Worm (Caenorhabditis elegans) whole organism, L3 larva: ENCODE measurements around the gene C54F6.18.

Experiments
- elt-1 ChIP-seq: fragments of 150-350 bp; optimal IDR thresholded peaks from 2 replicates; lab custom pipeline; 2014; ENCODE audit warnings: missing biosample characterization, missing genetic modification characterization
- lin-15B ChIP-seq: fragments of 150-350 bp; optimal IDR thresholded peaks from 2 replicates; lab custom pipeline; 2014; ENCODE audit warnings: missing biosample characterization, missing genetic modification characterization
- nhr-12 ChIP-seq: fragments of 150-350 bp; optimal IDR thresholded peaks from 2 replicates; lab custom pipeline; 2014; ENCODE audit warnings: missing biosample characterization, missing genetic modification characterization
- nhr-28 ChIP-seq: fragments of 150-350 bp; optimal IDR thresholded peaks from 2 replicates; lab custom pipeline; 2014; ENCODE audit warnings: missing biosample characterization, missing genetic modification characterization
- nhr-77 ChIP-seq: fragments of 150-350 bp; optimal IDR thresholded peaks from 2 replicates; lab custom pipeline; 2014; ENCODE audit warnings: missing biosample characterization, missing genetic modification characterization
- snpc-4 ChIP-seq: fragments of 150-350 bp; optimal IDR thresholded peaks from 2 replicates; lab custom pipeline; 2014; ENCODE audit warnings: missing biosample characterization, missing genetic modification characterization

DNA sequence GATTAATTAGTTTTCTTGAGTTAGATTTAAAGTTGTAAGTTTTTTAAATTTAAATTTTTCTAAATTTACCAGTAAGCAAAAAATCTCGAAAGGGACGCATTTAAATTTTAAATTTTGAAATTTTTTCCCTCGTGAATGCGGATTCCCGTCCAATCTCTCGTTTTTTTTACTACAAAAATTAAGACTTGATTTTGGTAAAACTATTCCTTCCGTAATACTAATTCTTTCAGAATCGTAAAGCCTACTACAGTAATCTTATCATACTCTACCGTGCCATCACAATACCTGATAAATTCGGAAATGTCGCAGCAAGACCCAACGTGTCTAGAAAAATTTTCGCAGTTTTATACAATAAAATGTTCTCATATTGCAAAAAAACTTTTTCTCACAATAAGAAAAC lies 19.4 kb downstream of the C54F6.18 start, which contains the start of the genes C54F6.19 and nhx-3:
- TF ChIP-seq snpc-4 (tag; lab: Kevin White, UChicago) (no peak), nhr-12 (tag; lab: Kevin White, UChicago) (no peak), lin-15B (no peak), nhr-77 (tag; lab: Kevin White, UChicago) (no peak), elt-1 (tag; lab: Kevin White, UChicago) (no peak), nhr-28 (tag; lab: Kevin White, UChicago) (no peak)
